Worm (Caenorhabditis elegans) whole organism, L1 larva: ENCODE data around the gene F07G11.2.
A peak's percentile ranks its signal among the peaks of the same experiment; 100 is the strongest.

Experiments
- C04F5.9 ChIP-seq: sonication (generic microtip); optimal IDR thresholded peaks from 2 replicates; lab custom pipeline; 2016; ENCODE audit warnings: missing genetic modification characterization, missing compliant biosample characterization
- C16A3.4 ChIP-seq: fragments of 150-350 bp; optimal IDR thresholded peaks from 2 replicates; lab custom pipeline; 2014; ENCODE audit warnings: missing biosample characterization, missing genetic modification characterization
- F16B12.6 ChIP-seq: fragments of 150-350 bp; optimal IDR thresholded peaks from 2 replicates; lab custom pipeline; 2014; ENCODE audit warnings: missing biosample characterization, missing genetic modification characterization
- Y116A8C.19 ChIP-seq: sonication (generic microtip); optimal IDR thresholded peaks from 2 replicates; lab custom pipeline; 2016; ENCODE audit warnings: missing compliant biosample characterization, missing genetic modification characterization, borderline replicate concordance
- aha-1 ChIP-seq: fragments of 150-350 bp; optimal IDR thresholded peaks from 2 replicates; lab custom pipeline; 2014; ENCODE audit warnings: missing biosample characterization, missing genetic modification characterization
- alr-1 ChIP-seq: fragments of 200-800 bp; sonication (Bioruptor generic); optimal IDR thresholded peaks from 2 replicates; lab custom pipeline; 2018; ENCODE audit warnings: borderline replicate concordance, mild to moderate bottlenecking, missing genetic modification characterization, missing compliant biosample characterization
- ama-1 ChIP-seq: fragments of 150-350 bp; optimal IDR thresholded peaks from 2 replicates; lab custom pipeline; 2014
- ceh-63 ChIP-seq: fragments of 200-800 bp; sonication (Bioruptor generic); optimal IDR thresholded peaks from 2 replicates; lab custom pipeline; 2018; ENCODE audit warnings: mild to moderate bottlenecking, missing genetic modification characterization, missing compliant biosample characterization
- ceh-82 ChIP-seq, 3 experiments: fragments of 150-350 bp in 1 of 3; sonication (generic microtip) in 2 of 3; optimal IDR thresholded peaks; 2 replicates each; lab custom pipeline; 2014 to 2017; ENCODE audit warnings: missing biosample characterization in 3 of 3, missing genetic modification characterization in 3 of 3
- ceh-90 ChIP-seq: sonication (generic microtip); optimal IDR thresholded peaks from 2 replicates; lab custom pipeline; 2016; ENCODE audit warnings: missing genetic modification characterization, missing compliant biosample characterization
- dsc-1 ChIP-seq: sonication (generic microtip); optimal IDR thresholded peaks from 2 replicates; lab custom pipeline; 2016; ENCODE audit warnings: mild to moderate bottlenecking, missing genetic modification characterization, missing compliant biosample characterization
- efl-1 ChIP-seq, 4 experiments: fragments of 150-350 bp; optimal IDR thresholded peaks in 3 of 4; peaks in 1 of 4; 1 replicate in 1 of 4; 2 replicates in 3 of 4; lab custom pipeline; 2014; ENCODE audit warnings: missing biosample characterization in 2 of 4, missing genetic modification characterization in 2 of 4, missing genetic modification reagents in 2 of 4
- egl-13 ChIP-seq: sonication (generic microtip); optimal IDR thresholded peaks from 2 replicates; lab custom pipeline; 2016; ENCODE audit warnings: missing genotype, missing genetic modification reagents, missing genetic modification characterization, missing compliant biosample characterization
- ets-5 ChIP-seq: fragments of 200-800 bp; sonication (Bioruptor generic); IDR thresholded peaks from 2 replicates; pipeline ENCODE4 v1.3.6; 2022; ENCODE audit warnings: missing genetic modification characterization, missing compliant biosample characterization
- fkh-8 ChIP-seq: sonication (generic microtip); optimal IDR thresholded peaks from 2 replicates; lab custom pipeline; 2016; ENCODE audit warnings: mild to moderate bottlenecking, missing genetic modification characterization, missing compliant biosample characterization
- fos-1 ChIP-seq: fragments of 150-350 bp; optimal IDR thresholded peaks from 2 replicates; lab custom pipeline; 2014; ENCODE audit warnings: missing biosample characterization, missing genetic modification characterization
- jun-1 ChIP-seq: fragments of 150-350 bp; optimal IDR thresholded peaks from 2 replicates; lab custom pipeline; 2014; ENCODE audit warnings: missing biosample characterization, missing genetic modification reagents, missing genetic modification characterization
- lin-15B ChIP-seq: fragments of 150-350 bp; sonication (generic microtip); optimal IDR thresholded peaks from 3 replicates; lab custom pipeline; 2014; ENCODE audit warnings: missing biosample characterization, missing genetic modification characterization
- lin-39 ChIP-seq: fragments of 150-350 bp; optimal IDR thresholded peaks from 2 replicates; lab custom pipeline; 2014; ENCODE audit warnings: missing biosample characterization, missing genetic modification reagents, missing genetic modification characterization
- lir-3 ChIP-seq: sonication (generic microtip); optimal IDR thresholded peaks from 2 replicates; lab custom pipeline; 2016; ENCODE audit warnings: mild to moderate bottlenecking, missing genetic modification characterization, moderate library complexity, missing compliant biosample characterization; ENCODE audit not compliant: poor library complexity
- mab-9 ChIP-seq: fragments of 200-800 bp; sonication (Bioruptor generic); IDR thresholded peaks from 2 replicates; pipeline ENCODE4 v1.3.6; 2022; ENCODE audit warnings: missing genetic modification reagents, missing genetic modification characterization, missing compliant biosample characterization
- nhr-237 ChIP-seq: fragments of 150-350 bp; optimal IDR thresholded peaks from 2 replicates; lab custom pipeline; 2014; ENCODE audit warnings: missing biosample characterization, missing genetic modification characterization
- nhr-47 ChIP-seq: sonication (generic microtip); optimal IDR thresholded peaks from 2 replicates; lab custom pipeline; 2016; ENCODE audit warnings: mild to moderate bottlenecking, missing genetic modification characterization, moderate library complexity, missing compliant biosample characterization
- nhr-71 ChIP-seq: sonication (generic microtip); optimal IDR thresholded peaks from 2 replicates; lab custom pipeline; 2016; ENCODE audit warnings: mild to moderate bottlenecking, missing genetic modification characterization, moderate library complexity, missing compliant biosample characterization
- nhr-77 ChIP-seq: fragments of 150-350 bp; optimal IDR thresholded peaks from 2 replicates; lab custom pipeline; 2014; ENCODE audit warnings: missing biosample characterization, missing genetic modification characterization
- nhr-84 ChIP-seq: sonication (generic microtip); optimal IDR thresholded peaks from 2 replicates; lab custom pipeline; 2017; ENCODE audit warnings: missing biosample characterization, missing genetic modification characterization
- nhr-85 ChIP-seq: sonication (generic microtip); peaks from one replicate; lab custom pipeline; 2016; ENCODE audit warnings: missing genetic modification characterization, inconsistent platforms, missing compliant biosample characterization
- pqm-1 ChIP-seq: sonication (generic microtip); optimal IDR thresholded peaks from 3 replicates; lab custom pipeline; 2017; ENCODE audit warnings: missing biosample characterization, missing genetic modification characterization
- rnt-1 ChIP-seq: sonication (generic microtip); optimal IDR thresholded peaks from 2 replicates; lab custom pipeline; 2016; ENCODE audit warnings: mild to moderate bottlenecking, missing genetic modification characterization, moderate library complexity, missing compliant biosample characterization
- snu-23 ChIP-seq: sonication (generic microtip); optimal IDR thresholded peaks from 2 replicates; lab custom pipeline; 2016; ENCODE audit warnings: missing genetic modification characterization, missing compliant biosample characterization
- sox-4 ChIP-seq: sonication (generic microtip); optimal IDR thresholded peaks from 2 replicates; lab custom pipeline; 2016; ENCODE audit warnings: missing genetic modification characterization, missing compliant biosample characterization
- tbx-2 ChIP-seq: sonication (generic microtip); optimal IDR thresholded peaks from 2 replicates; lab custom pipeline; 2016; ENCODE audit warnings: missing genetic modification characterization, missing compliant biosample characterization
- unc-30 ChIP-seq: sonication (generic microtip); optimal IDR thresholded peaks from 2 replicates; lab custom pipeline; 2017; ENCODE audit warnings: missing biosample characterization, missing genetic modification characterization
- unc-62 ChIP-seq: fragments of 150-350 bp; optimal IDR thresholded peaks from 2 replicates; lab custom pipeline; 2014; ENCODE audit warnings: missing biosample characterization, missing genetic modification reagents, missing genetic modification characterization
- unc-98 ChIP-seq: fragments of 200-800 bp; sonication (Bioruptor generic); IDR thresholded peaks from 2 replicates; pipeline ENCODE4 v1.3.6; 2022; ENCODE audit warnings: missing genetic modification characterization, missing compliant biosample characterization
- xbp-1 ChIP-seq: sonication (generic microtip); optimal IDR thresholded peaks from 2 replicates; lab custom pipeline; 2016; ENCODE audit warnings: missing genetic modification characterization, missing compliant biosample characterization
- zag-1 ChIP-seq: fragments of 150-350 bp; optimal IDR thresholded peaks from 2 replicates; lab custom pipeline; 2014; ENCODE audit warnings: missing biosample characterization, missing genetic modification characterization
- zip-4 ChIP-seq: fragments of 200-800 bp; sonication (Bioruptor generic); optimal IDR thresholded peaks from 2 replicates; lab custom pipeline; 2018; ENCODE audit warnings: mild to moderate bottlenecking, missing genetic modification characterization, moderate library complexity, missing compliant biosample characterization
- ztf-11 ChIP-seq, 2 experiments: sonication (generic microtip); optimal IDR thresholded peaks; 2 replicates each; lab custom pipeline; 2016 to 2017; ENCODE audit warnings: missing genetic modification characterization in 2 of 2, missing biosample characterization in 1 of 2, missing compliant biosample characterization in 1 of 2

The F07G11.2 gene

ce11 chrV:7307089-7307488, 2.5 kb downstream of the F07G11.2 start, which contains the start of gene F07G11.1:
TSS of gene F07G11.1 (plus strand) at chrV:7307389.
- TF ChIP-seq efl-1 (optimal IDR thresholded peaks at IDR 0.05; lab: Kevin White, UChicago) (no peak), efl-1 (GFP tag; optimal IDR thresholded peaks at IDR 0.05 in 1 of 2; lab: Kevin White, UChicago) (peak in 1 of 2 experiments; percentile 28), unc-98 (GFP tag; lab: Robert Waterston, UW) (no peak), Y116A8C.19 (tag; lab: Kevin White, UChicago) (no peak)

DNA sequence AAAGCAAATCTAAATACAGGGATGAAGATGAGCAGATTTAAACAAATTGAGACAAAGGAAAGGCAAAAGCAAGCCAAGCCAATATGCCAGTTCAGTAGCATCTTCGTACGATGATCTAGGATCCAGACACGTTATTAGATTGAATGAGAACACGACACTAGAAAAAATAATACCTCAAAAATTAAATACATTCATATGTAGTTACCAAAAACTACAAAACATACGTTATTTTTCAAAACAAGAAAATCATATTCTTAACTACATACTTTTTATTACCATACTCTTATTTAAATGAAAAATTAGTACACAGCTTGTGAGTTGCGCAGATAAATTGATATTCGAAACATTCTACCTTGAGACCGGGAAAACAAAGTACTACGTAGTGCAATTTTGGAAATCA, 8.6 kb downstream of the F07G11.2 start, which contains the start of gene srx-6:
Gene srx-6, minus strand, starts transcription at position 101 of the 400 bp plus-strand sequence.
- no peak for TF ChIP-seq mab-9
- TF ChIP-seq alr-1 (tag; lab: Kevin White, UChicago) = no peak
- no peak for TF ChIP-seq nhr-77 (tag; lab: Kevin White, UChicago)
- no peak for TF ChIP-seq efl-1 (optimal IDR thresholded peaks at IDR 0.05; lab: Kevin White, UChicago)
- no peak for TF ChIP-seq efl-1 (GFP tag; optimal IDR thresholded peaks at IDR 0.05 in 1 of 2; lab: Kevin White, UChicago)
- TF ChIP-seq C16A3.4 (tag; lab: Kevin White, UChicago) = no peak
- no peak for TF ChIP-seq F16B12.6 (tag; lab: Kevin White, UChicago)
- TF ChIP-seq lir-3 (tag; lab: Kevin White, UChicago) = no peak
- TF ChIP-seq tbx-2 (tag; lab: Kevin White, UChicago) = no peak
- TF ChIP-seq lin-39 = no peak
- no peak for TF ChIP-seq unc-30 (tag; lab: Kevin White, UChicago)
- TF ChIP-seq nhr-84 (tag; lab: Kevin White, UChicago) = no peak
- TF ChIP-seq zag-1 = no peak
- no peak for TF ChIP-seq nhr-237 (tag; lab: Kevin White, UChicago)
- TF ChIP-seq lin-15B (tag; lab: Kevin White, UChicago) = no peak
- TF ChIP-seq nhr-47 = no peak
- TF ChIP-seq ceh-82 (tag; optimal IDR thresholded peaks at IDR 0.05; lab: Kevin White, UChicago) = no peak
- no peak for TF ChIP-seq zip-4
- no peak for TF ChIP-seq ets-5
- no peak for TF ChIP-seq fos-1 (tag; lab: Kevin White, UChicago)
- no peak for TF ChIP-seq dsc-1

- TF ChIP-seq ceh-63 (GFP tag; lab: Kevin White, UChicago) (no peak), fkh-8 (tag; lab: Kevin White, UChicago) (no peak), efl-1 (optimal IDR thresholded peaks at IDR 0.05; lab: Kevin White, UChicago) (no peak), efl-1 (GFP tag; optimal IDR thresholded peaks at IDR 0.05 in 1 of 2; lab: Kevin White, UChicago) (peak in 1 of 2 experiments; percentile 17)
These were observed 16.3 kb downstream of the F07G11.2 start, which contains the start of gene lmd-4 for ce11 chrV:7320909-7321308. TSS of gene lmd-4 (minus strand) at chrV:7321009.

ce11 chrV:7321915-7322314, 17.3 kb downstream of the F07G11.2 start, which contains the start of gene F10G2.10:
TSS of gene F10G2.10 (plus strand) at chrV:7322215.
- TF ChIP-seq fos-1 (tag; lab: Kevin White, UChicago) = no peak
- no peak for TF ChIP-seq Y116A8C.19 (tag; lab: Kevin White, UChicago)
- TF ChIP-seq ceh-90 = no peak
- TF ChIP-seq ztf-11 (tag; optimal IDR thresholded peaks at IDR 0.05; lab: Kevin White, UChicago) = no peak

ce11 chrV:7325285-7325684, 20.7 kb downstream of the F07G11.2 start, which contains the start of gene srx-92:
TSS of gene srx-92 (minus strand) at chrV:7325385.
- TF ChIP-seq unc-62 = no peak
- TF ChIP-seq ztf-11 (tag; optimal IDR thresholded peaks at IDR 0.05; lab: Kevin White, UChicago) = no peak
- no peak for TF ChIP-seq lin-39
- TF ChIP-seq egl-13 (tag; lab: Kevin White, UChicago) = no peak
- no peak for TF ChIP-seq nhr-85 (tag; lab: Kevin White, UChicago)
- no peak for TF ChIP-seq snu-23 (GFP tag; lab: Kevin White, UChicago)
- TF ChIP-seq ama-1 (lab: Kevin White, UChicago) = no peak
- TF ChIP-seq, all 84 proteins: peak for 0

DNA sequence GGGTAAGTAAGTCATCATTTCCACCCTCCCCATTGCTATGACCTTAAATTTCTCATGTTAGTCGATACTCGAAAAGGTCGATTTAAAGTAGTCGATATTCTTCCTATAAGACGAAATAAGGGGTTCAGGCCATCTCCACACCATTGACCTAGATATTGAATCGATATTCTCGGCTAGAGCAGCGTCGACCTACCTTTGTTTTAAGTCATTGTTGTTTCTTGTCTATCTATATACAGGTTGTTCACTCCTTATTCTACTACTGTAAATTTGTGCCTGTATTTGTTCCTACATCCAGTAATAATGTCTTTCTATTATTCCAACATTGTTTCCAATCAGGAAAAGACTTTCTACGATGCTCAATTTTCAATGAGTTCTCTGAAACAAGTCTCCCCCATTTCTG, 22.3 kb downstream of the F07G11.2 start, which contains the start of gene F10G2.4:
Gene F10G2.4, plus strand, starts transcription at position 301 of the 400 bp plus-strand sequence.
- no peak for TF ChIP-seq rnt-1 (tag; lab: Kevin White, UChicago)
- no peak for TF ChIP-seq xbp-1 (tag; lab: Kevin White, UChicago)
- TF ChIP-seq sox-4 (tag; lab: Kevin White, UChicago) = no peak
- no peak for TF ChIP-seq nhr-237 (tag; lab: Kevin White, UChicago)
- TF ChIP-seq jun-1 (tag; lab: Kevin White, UChicago) = no peak
- no peak for TF ChIP-seq pqm-1 (tag; lab: Kevin White, UChicago)
- no peak for TF ChIP-seq nhr-71 (tag; lab: Kevin White, UChicago)
- TF ChIP-seq aha-1 (tag; lab: Kevin White, UChicago) = no peak
- TF ChIP-seq fos-1 (tag; lab: Kevin White, UChicago) = no peak
- no peak for TF ChIP-seq F16B12.6 (tag; lab: Kevin White, UChicago)
- no peak for TF ChIP-seq snu-23 (GFP tag; lab: Kevin White, UChicago)
- no peak for TF ChIP-seq C04F5.9 (tag; lab: Kevin White, UChicago)
- TF ChIP-seq zag-1 = no peak
- TF ChIP-seq, all 84 proteins: peak for 0
